Worm (Caenorhabditis elegans): ENCODE results near the gene fat-6.
A peak's percentile ranks its signal among the peaks of the same experiment; 100 is the strongest.

The fat-6 gene

DNA sequence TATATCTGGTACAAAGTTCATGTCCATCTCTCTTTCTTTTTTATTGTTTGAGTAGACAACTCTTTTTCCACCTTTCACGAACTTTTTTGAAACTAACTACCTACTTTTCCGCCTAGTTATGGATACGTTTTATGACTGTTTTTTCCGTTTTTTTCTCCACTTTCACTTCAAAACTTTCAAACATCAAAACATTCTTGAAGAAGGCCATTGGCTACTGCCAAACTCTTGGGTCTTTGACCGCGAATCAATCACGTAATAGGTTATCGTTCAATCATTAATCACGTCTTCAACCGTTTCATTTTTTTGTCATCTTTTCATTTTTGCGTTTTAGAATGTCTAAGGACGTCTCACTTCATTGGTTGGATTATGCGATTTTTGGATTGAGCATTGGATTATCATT is 21.6 kb upstream of the fat-6 start, which contains the start of gene slc-5A12:
TSS of gene slc-5A12 (plus strand) at position 333 of the 400 bp plus-strand sequence.
- TF ChIP-seq elt-3 (tag; optimal IDR thresholded peaks at IDR 0.05) = peak in 1 of 6 experiments; percentile 1
- TF ChIP-seq lsy-2 (tag; optimal IDR thresholded peaks at IDR 0.05) = no peak
- TF ChIP-seq snu-23 (GFP tag; optimal IDR thresholded peaks at IDR 0.05) = peak; percentile 20
- peak; percentile 41 for TF ChIP-seq nhr-85 (tag)
- TF ChIP-seq nhr-12 (tag; optimal IDR thresholded peaks at IDR 0.05) = no peak
- TF ChIP-seq blmp-1 (tag; optimal IDR thresholded peaks at IDR 0.05) = peak; percentile 72

ce11 chrIV:11930572-11930971 is 15.1 kb upstream of the fat-6 start, which contains the start of gene nhx-9:
Gene nhx-9 (plus strand): TSS chrIV:11930872.
- TF ChIP-seq efl-3 (GFP tag; optimal IDR thresholded peaks at IDR 0.05) (no peak), aha-1 (tag; optimal IDR thresholded peaks at IDR 0.05) (no peak), fkh-10 (GFP tag; optimal IDR thresholded peaks at IDR 0.05) (no peak), snu-23 (GFP tag; optimal IDR thresholded peaks at IDR 0.05) (no peak), lin-39 (tag; optimal IDR thresholded peaks at IDR 0.05) (no peak), C04F5.9 (tag; optimal IDR thresholded peaks at IDR 0.05) (no peak), ama-1 (optimal IDR thresholded peaks at IDR 0.05) (no peak), F16B12.6 (tag; optimal IDR thresholded peaks at IDR 0.05) (no peak), blmp-1 (tag; optimal IDR thresholded peaks at IDR 0.05) (no peak)

ce11 chrIV:11928388-11928787 is 12.9 kb upstream of the fat-6 start:
- TF ChIP-seq elt-3 (tag; optimal IDR thresholded peaks at IDR 0.05) = peak in 2 of 6 experiments; percentile 20 to 21
- TF ChIP-seq sptf-1 (tag; optimal IDR thresholded peaks at IDR 0.05) = no peak
- TF ChIP-seq mep-1 (tag; optimal IDR thresholded peaks at IDR 0.05) = peak; percentile 23
- no peak for TF ChIP-seq fkh-8 (tag; optimal IDR thresholded peaks at IDR 0.05)
- no peak for TF ChIP-seq unc-98 (GFP tag; IDR thresholded peaks at IDR 0.05)
- TF ChIP-seq zip-4 (GFP tag; optimal IDR thresholded peaks at IDR 0.05) = no peak
- peak; percentile 55 for TF ChIP-seq skn-1 (tag; optimal IDR thresholded peaks at IDR 0.05)
- TF ChIP-seq egl-27 (tag; optimal IDR thresholded peaks at IDR 0.05) = no peak
- TF ChIP-seq nhr-47 (tag; optimal IDR thresholded peaks at IDR 0.05) = peak; percentile 56
- no peak for TF ChIP-seq tlp-1 (tag; optimal IDR thresholded peaks at IDR 0.05)
- no peak for TF ChIP-seq alr-1 (tag; optimal IDR thresholded peaks at IDR 0.05; ENCODE audit: borderline replicate concordance)
- peak; percentile 94 for TF ChIP-seq nhr-20 (tag; optimal IDR thresholded peaks at IDR 0.05)
- peak in 1 of 2 experiments; percentile 66 for TF ChIP-seq lsy-2 (tag; optimal IDR thresholded peaks at IDR 0.05)
- no peak for TF ChIP-seq F16B12.6 (tag; optimal IDR thresholded peaks at IDR 0.05)
- peak; percentile 41 for TF ChIP-seq lin-14 (GFP tag; optimal IDR thresholded peaks at IDR 0.05)
- no peak for TF ChIP-seq unc-86 (tag; optimal IDR thresholded peaks at IDR 0.05)
- peak; percentile 38 for TF ChIP-seq irx-1 (tag; optimal IDR thresholded peaks at IDR 0.05)
- no peak for TF ChIP-seq aly-2 (tag; optimal IDR thresholded peaks at IDR 0.05)
- peak; percentile 30 for TF ChIP-seq nhr-77 (tag; optimal IDR thresholded peaks at IDR 0.05)
- no peak for TF ChIP-seq sox-4 (tag; optimal IDR thresholded peaks at IDR 0.05)
- TF ChIP-seq nhr-11 (tag; optimal IDR thresholded peaks at IDR 0.05) = no peak
- peak; percentile 8 for TF ChIP-seq jun-1 (tag; optimal IDR thresholded peaks at IDR 0.05)
- TF ChIP-seq mef-2 (tag; optimal IDR thresholded peaks at IDR 0.05) = no peak
- peak; percentile 27 to 46 for TF ChIP-seq efl-1 (optimal IDR thresholded peaks at IDR 0.05)
- TF ChIP-seq efl-1 (GFP tag; optimal IDR thresholded peaks at IDR 0.05 in 1 of 2) = peak; percentile 6 to 88
- TF ChIP-seq unc-30 (tag; optimal IDR thresholded peaks at IDR 0.05) = no peak
- TF ChIP-seq nhr-28 (tag; optimal IDR thresholded peaks at IDR 0.05) = no peak
- no peak for TF ChIP-seq lir-3 (tag; optimal IDR thresholded peaks at IDR 0.05; ENCODE audit: poor library complexity)
- TF ChIP-seq ama-1 (optimal IDR thresholded peaks at IDR 0.05) = no peak
- no peak for TF ChIP-seq nhr-84 (tag; optimal IDR thresholded peaks at IDR 0.05)
- TF ChIP-seq snu-23 (GFP tag; optimal IDR thresholded peaks at IDR 0.05) = peak; percentile 76
- TF ChIP-seq unc-62 (GFP tag; optimal IDR thresholded peaks at IDR 0.05) = no peak
- no peak for TF ChIP-seq efl-3 (GFP tag; optimal IDR thresholded peaks at IDR 0.05)
- peak in 1 of 2 experiments; percentile 58 for TF ChIP-seq mdl-1 (tag; optimal IDR thresholded peaks at IDR 0.05)
- peak; percentile 29 for TF ChIP-seq swsn-7 (tag; optimal IDR thresholded peaks at IDR 0.05)
- TF ChIP-seq ztf-4 (tag; optimal IDR thresholded peaks at IDR 0.05) = no peak
- TF ChIP-seq lin-15B (tag; optimal IDR thresholded peaks at IDR 0.05) = no peak
- TF ChIP-seq dsc-1 (tag; optimal IDR thresholded peaks at IDR 0.05) = no peak
- peak in 2 of 3 experiments; percentile 14 to 16 for TF ChIP-seq dpl-1 (GFP tag; optimal IDR thresholded peaks at IDR 0.05)
- peak; percentile 11 for TF ChIP-seq lin-13 (GFP tag; optimal IDR thresholded peaks at IDR 0.05)
- peak; percentile 83 for TF ChIP-seq rnt-1 (tag; optimal IDR thresholded peaks at IDR 0.05)
- TF ChIP-seq C16A3.4 (tag; optimal IDR thresholded peaks at IDR 0.05) = peak; percentile 43
- peak; percentile 68 for TF ChIP-seq nhr-90 (tag; optimal IDR thresholded peaks at IDR 0.05; ENCODE audit: poor library complexity)
